Fruit fly (Drosophila melanogaster) S2 (cell line): ENCODE measurements around the gene CG13255.

ENCODE experiments used
- CG8478 ChIP-seq: fragments of >200 bp; optimal IDR thresholded peaks from 2 replicates; lab custom pipeline; 2018
- CTCF ChIP-seq, 2 experiments: fragments of >200 bp; optimal IDR thresholded peaks; 2 replicates each; lab custom pipeline; 2018

- TF ChIP-seq CTCF (optimal IDR thresholded peaks at IDR 0.05; lab: Kevin White, UChicago) = no peak
- no peak for TF ChIP-seq CG8478 (lab: Kevin White, UChicago)
These were observed 47.9 kb downstream of the CG13255 start, which contains the start of gene CG32432 for dm6 chr3L:20885172-20885571.
